Worm (Caenorhabditis elegans): ENCODE measurements around the gene timm-17B.1.

ce11 chrIV:4776501-4776900, 31.2 kb upstream of the timm-17B.1 start:
- TF ChIP-seq unc-39 (tag; optimal IDR thresholded peaks at IDR 0.05): no peak
- TF ChIP-seq snpc-4 (tag; optimal IDR thresholded peaks at IDR 0.05): no peak
- TF ChIP-seq sptf-1 (tag; optimal IDR thresholded peaks at IDR 0.05): no peak
- no peak for TF ChIP-seq elt-3 (tag; optimal IDR thresholded peaks at IDR 0.05)
- no peak for TF ChIP-seq blmp-1 (tag; optimal IDR thresholded peaks at IDR 0.05)
- no peak for TF ChIP-seq unc-62 (GFP tag; optimal IDR thresholded peaks at IDR 0.05)
- no peak for TF ChIP-seq flh-1 (GFP tag; optimal IDR thresholded peaks at IDR 0.05)
- TF ChIP-seq cnd-1 (tag; optimal IDR thresholded peaks at IDR 0.05): no peak
- no peak for TF ChIP-seq ztf-11 (tag; optimal IDR thresholded peaks at IDR 0.05)
